Worm (Caenorhabditis elegans) whole organism, young adult: ENCODE measurements around the gene ceh-54.

Source experiments
- C06A6.2 ChIP-seq: fragments of 200-800 bp; sonication (Bioruptor generic); conservative IDR thresholded peaks from 2 replicates; pipeline ENCODE4 v1.3.6; 2022; ENCODE audit warnings: missing genetic modification characterization, missing compliant biosample characterization
- F10E7.11 ChIP-seq: sonication (generic microtip); optimal IDR thresholded peaks from 2 replicates; lab custom pipeline; 2017; ENCODE audit warnings: mild to moderate bottlenecking, missing genetic modification characterization, moderate library complexity, missing compliant biosample characterization
- F23B12.7 ChIP-seq: sonication (generic microtip); optimal IDR thresholded peaks from 2 replicates; lab custom pipeline; 2017; ENCODE audit warnings: missing genetic modification characterization, mild to moderate bottlenecking, missing compliant biosample characterization, antibody characterized with exemption, moderate library complexity; ENCODE audit not compliant: insufficient read depth
- F49E8.2 ChIP-seq: sonication (generic microtip); optimal IDR thresholded peaks from 3 replicates; lab custom pipeline; 2017; ENCODE audit warnings: missing genetic modification characterization, mild to moderate bottlenecking, missing compliant biosample characterization, antibody characterized with exemption, moderate library complexity; ENCODE audit not compliant: insufficient read depth
- T26A5.8 ChIP-seq: sonication (generic microtip); optimal IDR thresholded peaks from 2 replicates; lab custom pipeline; 2016; ENCODE audit warnings: missing genetic modification characterization, missing compliant biosample characterization
- Y67H2A.10 ChIP-seq: fragments of 200-800 bp; sonication (Bioruptor generic); conservative IDR thresholded peaks from 2 replicates; pipeline ENCODE4 v1.3.6; 2022; ENCODE audit warnings: missing genetic modification reagents, missing genetic modification characterization, missing compliant biosample characterization
- Y79H2A.3 ChIP-seq: fragments of 200-800 bp; sonication (Bioruptor generic); conservative IDR thresholded peaks from 2 replicates; pipeline ENCODE4 v1.3.6; 2022; ENCODE audit warnings: missing genetic modification reagents, missing genetic modification characterization, missing compliant biosample characterization
- ZK185.1 ChIP-seq: sonication (generic microtip); optimal IDR thresholded peaks from 2 replicates; lab custom pipeline; 2016; ENCODE audit warnings: mild to moderate bottlenecking, missing genetic modification characterization, missing compliant biosample characterization; ENCODE audit not compliant: poor library complexity, severe bottlenecking
- atf-7 ChIP-seq: sonication (generic microtip); optimal IDR thresholded peaks from 2 replicates; lab custom pipeline; 2017; ENCODE audit warnings: mild to moderate bottlenecking, missing genetic modification characterization, missing compliant biosample characterization
- athp-1 ChIP-seq: sonication (generic microtip); optimal IDR thresholded peaks from 2 replicates; lab custom pipeline; 2017; ENCODE audit warnings: mild to moderate bottlenecking, missing genetic modification characterization, missing compliant biosample characterization
- attf-3 ChIP-seq: fragments of 200-800 bp; sonication (Bioruptor generic); conservative IDR thresholded peaks from 2 replicates; pipeline ENCODE4 v1.3.6; 2022; ENCODE audit warnings: missing genetic modification reagents, missing genetic modification characterization, missing compliant biosample characterization
- bed-1 ChIP-seq: fragments of 200-800 bp; sonication (Bioruptor generic); IDR thresholded peaks from 2 replicates; pipeline ENCODE4 v1.3.6; 2022; ENCODE audit warnings: missing genetic modification reagents, missing genetic modification characterization, missing compliant biosample characterization
- cebp-1 ChIP-seq, 2 experiments: fragments of 200-800 bp in 1 of 2; sonication (Bioruptor generic) in 1 of 2; sonication (generic microtip) in 1 of 2; IDR thresholded peaks in 1 of 2; optimal IDR thresholded peaks in 1 of 2; 2 replicates each; pipeline versions ENCODE4 v1.3.6 to Lab custom; 2017 to 2022; ENCODE audit warnings: missing compliant biosample characterization in 2 of 2, missing genetic modification characterization in 2 of 2, mild to moderate bottlenecking in 1 of 2, missing genetic modification reagents in 1 of 2, moderate library complexity in 1 of 2
- ceh-27 ChIP-seq: fragments of 200-800 bp; sonication (Bioruptor generic); optimal IDR thresholded peaks from 2 replicates; lab custom pipeline; 2018; ENCODE audit warnings: mild to moderate bottlenecking, missing genetic modification characterization, moderate library complexity, missing compliant biosample characterization
- ceh-58 ChIP-seq: fragments of 200-800 bp; sonication (Bioruptor generic); IDR thresholded peaks from 2 replicates; pipeline ENCODE4 v1.3.6; 2022; ENCODE audit warnings: missing genetic modification characterization, missing compliant biosample characterization
- ceh-91 ChIP-seq: fragments of 200-800 bp; sonication (Bioruptor generic); IDR thresholded peaks from 2 replicates; pipeline ENCODE4 v1.3.6; 2022; ENCODE audit warnings: missing genetic modification reagents, missing genetic modification characterization, missing compliant biosample characterization
- chd-7 ChIP-seq: sonication (generic microtip); optimal IDR thresholded peaks from 2 replicates; lab custom pipeline; 2016; ENCODE audit warnings: mild to moderate bottlenecking, missing genetic modification characterization, moderate library complexity, missing compliant biosample characterization
- ekl-4 ChIP-seq: fragments of 200-800 bp; sonication (Bioruptor generic); IDR thresholded peaks from 2 replicates; pipeline ENCODE4 v1.3.6; 2022; ENCODE audit warnings: missing genetic modification reagents, missing genetic modification characterization, missing compliant biosample characterization
- gei-17 ChIP-seq: fragments of 200-800 bp; sonication (Bioruptor generic); optimal IDR thresholded peaks from 2 replicates; lab custom pipeline; 2018; ENCODE audit warnings: mild to moderate bottlenecking, missing genetic modification characterization, missing compliant biosample characterization
- him-1 ChIP-seq: sonication (generic microtip); optimal IDR thresholded peaks from 2 replicates; lab custom pipeline; 2016; ENCODE audit warnings: missing genotype, missing genetic modification reagents, missing genetic modification characterization, missing compliant biosample characterization
- hlh-26 ChIP-seq: fragments of 200-800 bp; sonication (Bioruptor generic); conservative IDR thresholded peaks from 2 replicates; pipeline ENCODE4 v1.3.6; 2022; ENCODE audit warnings: missing genetic modification reagents, missing genetic modification characterization, missing compliant biosample characterization
- hsf-1 ChIP-seq: fragments of 200-800 bp; sonication (Bioruptor generic); IDR thresholded peaks from 2 replicates; pipeline ENCODE4 v1.3.6; 2022; ENCODE audit warnings: missing genetic modification reagents, missing genetic modification characterization, missing compliant biosample characterization
- lin-26 ChIP-seq: fragments of 200-800 bp; sonication (Bioruptor generic); IDR thresholded peaks from 2 replicates; pipeline ENCODE4 v1.3.6; 2022; ENCODE audit warnings: missing genetic modification reagents, missing genetic modification characterization, missing compliant biosample characterization
- lin-35 ChIP-seq, 3 experiments: fragments of 150-350 bp in 2 of 3; sonication (generic microtip) in 1 of 3; optimal IDR thresholded peaks; 2 replicates each; lab custom pipeline; 2014 to 2018; ENCODE audit warnings: missing biosample characterization in 3 of 3, missing genetic modification characterization in 3 of 3, missing genetic modification reagents in 3 of 3
- lsy-27 ChIP-seq: sonication (generic microtip); optimal IDR thresholded peaks from 2 replicates; lab custom pipeline; 2017; ENCODE audit warnings: missing genetic modification characterization, mild to moderate bottlenecking, missing compliant biosample characterization, antibody characterized with exemption, missing genotype, borderline replicate concordance; ENCODE audit not compliant: insufficient read depth
- madf-10 ChIP-seq: sonication (generic microtip); optimal IDR thresholded peaks from 2 replicates; lab custom pipeline; 2016; ENCODE audit warnings: mild to moderate bottlenecking, missing genetic modification characterization, missing compliant biosample characterization
- madf-3 ChIP-seq: fragments of 200-800 bp; sonication (Bioruptor generic); IDR thresholded peaks from 2 replicates; pipeline ENCODE4 v1.3.6; 2022; ENCODE audit warnings: missing genetic modification reagents, missing genetic modification characterization, missing compliant biosample characterization
- madf-6 ChIP-seq: fragments of 200-800 bp; sonication (Bioruptor generic); IDR thresholded peaks from 2 replicates; pipeline ENCODE4 v1.3.6; 2022; ENCODE audit warnings: missing genetic modification reagents, missing genetic modification characterization, missing compliant biosample characterization
- mcd-1 ChIP-seq: fragments of 200-800 bp; sonication (Bioruptor generic); IDR thresholded peaks from 2 replicates; pipeline ENCODE4 v1.3.6; 2022; ENCODE audit warnings: missing genetic modification reagents, missing genetic modification characterization, missing compliant biosample characterization
- mes-4 ChIP-seq: sonication (generic microtip); optimal IDR thresholded peaks from 2 replicates; lab custom pipeline; 2016; ENCODE audit warnings: missing genotype, missing genetic modification characterization, missing compliant biosample characterization
- nhr-80 ChIP-seq: sonication (generic microtip); optimal IDR thresholded peaks from 2 replicates; lab custom pipeline; 2016; ENCODE audit warnings: missing genetic modification characterization, missing compliant biosample characterization
- pha-4 ChIP-seq: fragments of 150-350 bp; sonication (generic microtip); optimal IDR thresholded peaks from 2 replicates; lab custom pipeline; 2014; ENCODE audit warnings: missing biosample characterization, missing genetic modification reagents, missing genetic modification characterization
- rcor-1 ChIP-seq: fragments of 200-800 bp; sonication (Bioruptor generic); IDR thresholded peaks from 2 replicates; pipeline ENCODE4 v1.3.6; 2022; ENCODE audit warnings: missing genetic modification reagents, missing genetic modification characterization, missing compliant biosample characterization
- rec-8 ChIP-seq, 2 experiments: sonication (generic microtip); optimal IDR thresholded peaks; 2 replicates each; lab custom pipeline; 2016; ENCODE audit warnings: mild to moderate bottlenecking in 2 of 2, missing genetic modification characterization in 2 of 2, missing genetic modification reagents in 2 of 2, missing genotype in 2 of 2, missing biosample characterization in 1 of 2, missing compliant biosample characterization in 1 of 2, moderate library complexity in 1 of 2
- sdz-38 ChIP-seq: sonication (generic microtip); optimal IDR thresholded peaks from 2 replicates; lab custom pipeline; 2016; ENCODE audit warnings: missing genotype, missing genetic modification characterization, missing compliant biosample characterization
- snpc-4 ChIP-seq, 5 experiments: fragments of 150-350 bp in 1 of 5; sonication (generic microtip) in 4 of 5; optimal IDR thresholded peaks; 2 replicates each; lab custom pipeline; 2014 to 2018; ENCODE audit warnings: missing genetic modification characterization in 5 of 5, missing biosample characterization in 3 of 5, antibody characterized with exemption in 2 of 5, mild to moderate bottlenecking in 2 of 5, missing compliant biosample characterization in 2 of 5, missing genotype in 2 of 5, moderate library complexity in 2 of 5, missing genetic modification reagents in 1 of 5
- tbp1 ChIP-seq: fragments of 200-800 bp; sonication (Bioruptor generic); optimal IDR thresholded peaks from 2 replicates; lab custom pipeline; 2018; ENCODE audit warnings: mild to moderate bottlenecking, missing genetic modification characterization, missing compliant biosample characterization
- unc-130 ChIP-seq: sonication (generic microtip); optimal IDR thresholded peaks from 2 replicates; lab custom pipeline; 2016; ENCODE audit warnings: missing genetic modification reagents, missing genetic modification characterization, missing compliant biosample characterization
- xnd-1 ChIP-seq: sonication (generic microtip); optimal IDR thresholded peaks from 2 replicates; lab custom pipeline; 2016; ENCODE audit warnings: missing genotype, missing genetic modification reagents, missing genetic modification characterization, missing compliant biosample characterization
- zfh-2 ChIP-seq: fragments of 200-800 bp; sonication (Bioruptor generic); conservative IDR thresholded peaks from 2 replicates; pipeline ENCODE4 v1.3.6; 2022; ENCODE audit warnings: missing genetic modification reagents, missing genetic modification characterization, missing compliant biosample characterization
- zim-3 ChIP-seq: sonication (generic microtip); optimal IDR thresholded peaks from 2 replicates; lab custom pipeline; 2017; ENCODE audit warnings: mild to moderate bottlenecking, missing genetic modification characterization, moderate library complexity, missing compliant biosample characterization
- ztf-26 ChIP-seq: sonication (generic microtip); optimal IDR thresholded peaks from 2 replicates; lab custom pipeline; 2017; ENCODE audit warnings: missing genetic modification characterization, missing compliant biosample characterization
- ztf-28 ChIP-seq: fragments of 200-800 bp; sonication (Bioruptor generic); IDR thresholded peaks from 2 replicates; pipeline ENCODE4 v1.3.6; 2022; ENCODE audit warnings: missing genetic modification reagents, missing genetic modification characterization, missing compliant biosample characterization
- ztf-6 ChIP-seq: fragments of 200-800 bp; sonication (Bioruptor generic); IDR thresholded peaks from 2 replicates; pipeline ENCODE4 v1.3.6; 2022; ENCODE audit warnings: missing genetic modification reagents, missing genetic modification characterization, missing compliant biosample characterization

The ceh-54 gene

DNA sequence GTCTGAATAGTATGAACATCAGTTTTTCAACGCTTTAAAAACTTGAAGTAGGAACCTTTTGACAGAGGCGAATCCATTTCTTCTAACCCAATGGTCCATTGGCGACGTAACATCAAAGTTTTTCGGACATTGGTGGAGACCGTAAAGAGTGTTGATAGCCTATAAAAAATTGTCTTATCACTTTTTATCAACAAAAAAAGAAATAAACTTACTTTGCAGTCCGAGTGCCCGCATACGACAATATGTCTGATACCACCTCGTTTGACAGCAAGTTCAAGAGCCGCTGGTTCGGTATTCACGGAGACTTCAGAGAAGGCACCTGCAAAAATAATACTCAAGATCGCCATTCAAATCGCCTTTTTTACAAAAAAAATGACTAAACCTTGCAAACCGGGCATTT lies 9.3 kb upstream of the ceh-54 start:
- no peak for TF ChIP-seq ceh-58
- peak; percentile 23 for TF ChIP-seq nhr-80 (tag; lab: Kevin White, UChicago)
- no peak for TF ChIP-seq xnd-1 (tag; lab: Kevin White, UChicago)
- TF ChIP-seq athp-1: no peak
- no peak for TF ChIP-seq F49E8.2 (tag; lab: Kevin White, UChicago)
- no peak for TF ChIP-seq attf-3
- TF ChIP-seq T26A5.8 (tag; lab: Kevin White, UChicago): no peak
- TF ChIP-seq, all 124 proteins: peak for 1

DNA sequence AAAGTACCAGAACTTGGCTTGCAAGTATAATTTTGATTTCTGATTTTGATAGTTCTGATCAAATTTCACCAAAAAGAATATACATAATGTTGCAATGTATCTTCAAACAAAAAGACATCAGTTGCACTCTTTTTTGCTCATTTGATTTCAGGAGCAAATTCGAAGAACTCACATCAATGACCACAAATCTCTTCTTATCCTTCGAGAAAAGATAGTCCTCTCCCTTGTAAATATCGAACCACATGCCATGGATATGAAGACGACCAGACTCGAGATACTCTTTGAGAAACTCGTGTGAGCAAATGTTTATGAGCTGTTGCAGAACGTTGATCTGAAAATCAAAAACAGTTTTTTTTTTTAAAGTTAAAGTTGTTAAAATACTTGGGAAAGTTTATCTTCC lies 8.8 kb upstream of the ceh-54 start:
- TF ChIP-seq snpc-4 (GFP tag; optimal IDR thresholded peaks at IDR 0.05; lab: Kevin White, UChicago): no peak
- no peak for TF ChIP-seq snpc-4 (tag; optimal IDR thresholded peaks at IDR 0.05; lab: Kevin White, UChicago)
- TF ChIP-seq zfh-2 (GFP tag; lab: Robert Waterston, UW): no peak
- TF ChIP-seq attf-3: no peak
- TF ChIP-seq F10E7.11 (tag; lab: Kevin White, UChicago): no peak
- TF ChIP-seq ceh-91: no peak
- no peak for TF ChIP-seq madf-3 (GFP tag; lab: Robert Waterston, UW)
- TF ChIP-seq Y67H2A.10 (GFP tag; lab: Robert Waterston, UW): no peak
- no peak for TF ChIP-seq ZK185.1 (tag; lab: Kevin White, UChicago)
- no peak for TF ChIP-seq lsy-27 (tag; lab: Kevin White, UChicago)
- no peak for TF ChIP-seq ztf-6 (GFP tag; lab: Robert Waterston, UW)

DNA sequence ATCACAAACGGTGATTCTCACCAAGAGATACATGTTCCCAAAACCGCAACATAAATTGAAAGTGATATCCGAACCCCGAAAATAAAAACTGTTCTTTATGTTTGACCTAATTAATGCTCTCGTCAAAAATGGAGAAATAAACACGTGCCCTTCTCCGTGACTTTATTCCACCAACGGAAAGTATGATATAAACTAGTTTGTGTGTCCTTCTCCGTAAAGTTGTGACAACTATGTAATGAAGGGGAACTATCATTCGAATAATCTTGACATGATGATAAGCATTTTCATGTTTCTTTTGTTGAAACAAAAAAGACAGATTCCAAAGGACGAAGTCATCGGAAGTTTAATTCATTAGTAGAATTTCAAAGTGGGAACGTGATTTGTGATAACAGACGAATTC lies 7.5 kb upstream of the ceh-54 start:
- TF ChIP-seq ztf-26 (tag; lab: Kevin White, UChicago): peak; percentile 3
- 0 out of 2 replicates have a peak, but pooled peaks have one; percentile 45 for TF ChIP-seq lin-26
- 0 out of 2 replicates have a peak, but pooled peaks have one; percentile 18 for TF ChIP-seq C06A6.2
- TF ChIP-seq Y79H2A.3 (GFP tag; lab: Robert Waterston, UW): no peak
- peak; percentile 29 for TF ChIP-seq chd-7 (tag; lab: Kevin White, UChicago)
- TF ChIP-seq ztf-28: no peak
- no peak for TF ChIP-seq hsf-1 (GFP tag; lab: Robert Waterston, UW)
- TF ChIP-seq ekl-4: no peak
- TF ChIP-seq athp-1: no peak
- no peak for TF ChIP-seq lin-35 (GFP tag; optimal IDR thresholded peaks at IDR 0.05; lab: Kevin White, UChicago)
- no peak for TF ChIP-seq pha-4 (tag; lab: Kevin White, UChicago)
- no peak for TF ChIP-seq tbp1
- TF ChIP-seq madf-6 (GFP tag; lab: Robert Waterston, UW): no peak
- TF ChIP-seq F23B12.7 (tag; lab: Kevin White, UChicago): no peak
- no peak for TF ChIP-seq T26A5.8 (tag; lab: Kevin White, UChicago)
- no peak for TF ChIP-seq zim-3

DNA sequence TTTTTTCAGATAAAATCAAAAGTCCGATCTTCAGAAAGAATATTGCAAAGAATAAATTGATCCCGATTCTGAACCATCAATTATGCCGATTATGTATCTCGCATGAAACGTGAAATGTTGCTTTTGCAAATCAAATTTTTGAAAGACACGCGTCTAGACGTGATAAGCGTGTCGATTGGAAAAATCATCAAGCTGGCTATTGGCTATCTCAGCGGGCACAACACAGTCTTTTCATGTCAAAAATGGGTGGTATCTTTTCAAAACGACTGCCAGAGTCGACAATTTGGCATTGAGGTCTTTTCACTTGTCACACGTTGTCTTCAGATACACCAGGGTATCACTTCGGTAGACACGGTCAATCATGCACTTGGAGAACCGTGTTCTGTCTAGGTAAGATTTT lies 2.6 kb upstream of the ceh-54 start, which contains the start of gene daf-9:
TSS of gene daf-9 (plus strand) at position 301 of the 400 bp plus-strand sequence.
- TF ChIP-seq chd-7 (tag; lab: Kevin White, UChicago): no peak
- TF ChIP-seq mcd-1 (GFP tag; lab: Robert Waterston, UW): no peak
- no peak for TF ChIP-seq rec-8 (tag; optimal IDR thresholded peaks at IDR 0.05; lab: Kevin White, UChicago)
- no peak for TF ChIP-seq hlh-26 (GFP tag; lab: Robert Waterston, UW)
- no peak for TF ChIP-seq sdz-38
- no peak for TF ChIP-seq unc-130 (GFP tag; lab: Kevin White, UChicago)
- no peak for TF ChIP-seq ceh-27 (GFP tag; lab: Kevin White, UChicago)
- TF ChIP-seq rcor-1 (GFP tag; lab: Robert Waterston, UW): no peak
- no peak for TF ChIP-seq bed-1
- TF ChIP-seq atf-7 (tag; lab: Kevin White, UChicago): no peak
- no peak for TF ChIP-seq him-1 (tag; lab: Kevin White, UChicago)
- no peak for TF ChIP-seq cebp-1 (GFP tag; IDR thresholded peaks at IDR 0.05; lab: Robert Waterston, UW)
- TF ChIP-seq cebp-1 (tag; optimal IDR thresholded peaks at IDR 0.05; lab: Kevin White, UChicago): no peak
- TF ChIP-seq madf-3 (GFP tag; lab: Robert Waterston, UW): no peak
- no peak for TF ChIP-seq gei-17 (GFP tag; lab: Kevin White, UChicago)
- TF ChIP-seq madf-10 (tag; lab: Kevin White, UChicago): no peak
- no peak for TF ChIP-seq Y79H2A.3 (GFP tag; lab: Robert Waterston, UW)
- no peak for TF ChIP-seq mes-4 (tag; lab: Kevin White, UChicago)
